Worm (Caenorhabditis elegans): ENCODE results near the gene F32D8.8.

- TF ChIP-seq him-1 (tag; optimal IDR thresholded peaks at IDR 0.05) (no peak), W03F9.2 (tag; optimal IDR thresholded peaks at IDR 0.05) (no peak), dao-5 (tag; optimal IDR thresholded peaks at IDR 0.05) (no peak)
These were observed 38.6 kb upstream of the F32D8.8 start, which contains the start of gene F17C11.26 for ce11 chrV:10941150-10941549.

All from whole organism, L4/young adult.